Worm (Caenorhabditis elegans) whole organism, L1 larva: ENCODE data around the gene cox-5A.

Experiments
- C04F5.9 ChIP-seq: sonication (generic microtip); optimal IDR thresholded peaks from 2 replicates; lab custom pipeline; 2016; ENCODE audit warnings: missing genetic modification characterization, missing compliant biosample characterization
- C16A3.4 ChIP-seq: fragments of 150-350 bp; optimal IDR thresholded peaks from 2 replicates; lab custom pipeline; 2014; ENCODE audit warnings: missing biosample characterization, missing genetic modification characterization
- F16B12.6 ChIP-seq: fragments of 150-350 bp; optimal IDR thresholded peaks from 2 replicates; lab custom pipeline; 2014; ENCODE audit warnings: missing biosample characterization, missing genetic modification characterization
- blmp-1 ChIP-seq: fragments of 150-350 bp; optimal IDR thresholded peaks from 2 replicates; lab custom pipeline; 2014; ENCODE audit warnings: missing biosample characterization, missing genetic modification characterization
- ceh-63 ChIP-seq: fragments of 200-800 bp; sonication (Bioruptor generic); optimal IDR thresholded peaks from 2 replicates; lab custom pipeline; 2018; ENCODE audit warnings: mild to moderate bottlenecking, missing genetic modification characterization, missing compliant biosample characterization
- ceh-90 ChIP-seq: sonication (generic microtip); optimal IDR thresholded peaks from 2 replicates; lab custom pipeline; 2016; ENCODE audit warnings: missing genetic modification characterization, missing compliant biosample characterization
- dpl-1 ChIP-seq, 3 experiments: fragments of 150-350 bp in 2 of 3; sonication (generic microtip) in 1 of 3; optimal IDR thresholded peaks; 2 replicates each; lab custom pipeline; 2014 to 2017; ENCODE audit warnings: missing biosample characterization in 3 of 3, missing genetic modification characterization in 3 of 3, missing genetic modification reagents in 3 of 3
- dsc-1 ChIP-seq: sonication (generic microtip); optimal IDR thresholded peaks from 2 replicates; lab custom pipeline; 2016; ENCODE audit warnings: mild to moderate bottlenecking, missing genetic modification characterization, missing compliant biosample characterization
- efl-1 ChIP-seq, 4 experiments: fragments of 150-350 bp; optimal IDR thresholded peaks in 3 of 4; peaks in 1 of 4; 1 replicate in 1 of 4; 2 replicates in 3 of 4; lab custom pipeline; 2014; ENCODE audit warnings: missing biosample characterization in 2 of 4, missing genetic modification characterization in 2 of 4, missing genetic modification reagents in 2 of 4
- egl-13 ChIP-seq: sonication (generic microtip); optimal IDR thresholded peaks from 2 replicates; lab custom pipeline; 2016; ENCODE audit warnings: missing genotype, missing genetic modification reagents, missing genetic modification characterization, missing compliant biosample characterization
- egl-27 ChIP-seq, 2 experiments: fragments of 150-350 bp in 1 of 2; sonication (generic microtip); optimal IDR thresholded peaks; 3 replicates each; lab custom pipeline; 2017 to 2018; ENCODE audit warnings: missing biosample characterization in 2 of 2, missing genetic modification characterization in 2 of 2, missing genetic modification reagents in 2 of 2
- elt-2 ChIP-seq: sonication (generic microtip); optimal IDR thresholded peaks from 2 replicates; lab custom pipeline; 2016; ENCODE audit warnings: missing genetic modification characterization, mild to moderate bottlenecking, inconsistent platforms, missing compliant biosample characterization, missing genetic modification reagents
- elt-3 ChIP-seq, 6 experiments: fragments of 150-350 bp in 1 of 6; sonication (generic microtip); optimal IDR thresholded peaks; 2 replicates each; lab custom pipeline; 2017 to 2018; ENCODE audit warnings: missing biosample characterization in 6 of 6, missing genetic modification characterization in 6 of 6, inconsistent platforms in 1 of 6
- fkh-8 ChIP-seq: sonication (generic microtip); optimal IDR thresholded peaks from 2 replicates; lab custom pipeline; 2016; ENCODE audit warnings: mild to moderate bottlenecking, missing genetic modification characterization, missing compliant biosample characterization
- fos-1 ChIP-seq: fragments of 150-350 bp; optimal IDR thresholded peaks from 2 replicates; lab custom pipeline; 2014; ENCODE audit warnings: missing biosample characterization, missing genetic modification characterization
- grh-1 ChIP-seq: fragments of 200-800 bp; sonication (Bioruptor generic); IDR thresholded peaks from 2 replicates; pipeline ENCODE4 v1.3.6; 2022; ENCODE audit warnings: missing genetic modification reagents, missing genetic modification characterization, missing compliant biosample characterization
- hlh-4 ChIP-seq: sonication (generic microtip); optimal IDR thresholded peaks from 2 replicates; lab custom pipeline; 2016; ENCODE audit warnings: mild to moderate bottlenecking, missing genetic modification characterization, missing compliant biosample characterization
- irx-1 ChIP-seq: sonication (generic microtip); optimal IDR thresholded peaks from 2 replicates; lab custom pipeline; 2016; ENCODE audit warnings: missing genetic modification characterization, missing compliant biosample characterization
- isw-1 ChIP-seq: fragments of 200-800 bp; sonication (Bioruptor generic); IDR thresholded peaks from 2 replicates; pipeline ENCODE4 v1.3.6; 2022; ENCODE audit warnings: missing genetic modification characterization, missing compliant biosample characterization
- jun-1 ChIP-seq: fragments of 150-350 bp; optimal IDR thresholded peaks from 2 replicates; lab custom pipeline; 2014; ENCODE audit warnings: missing biosample characterization, missing genetic modification reagents, missing genetic modification characterization
- lin-13 ChIP-seq: fragments of 150-350 bp; optimal IDR thresholded peaks from 2 replicates; lab custom pipeline; 2014; ENCODE audit warnings: missing biosample characterization, missing genetic modification reagents, missing genetic modification characterization
- lin-14 ChIP-seq: fragments of 200-800 bp; sonication (Bioruptor generic); optimal IDR thresholded peaks from 2 replicates; lab custom pipeline; 2018; ENCODE audit warnings: mild to moderate bottlenecking, missing genetic modification characterization, moderate library complexity, missing compliant biosample characterization
- lin-15B ChIP-seq: fragments of 150-350 bp; sonication (generic microtip); optimal IDR thresholded peaks from 3 replicates; lab custom pipeline; 2014; ENCODE audit warnings: missing biosample characterization, missing genetic modification characterization
- lir-3 ChIP-seq: sonication (generic microtip); optimal IDR thresholded peaks from 2 replicates; lab custom pipeline; 2016; ENCODE audit warnings: mild to moderate bottlenecking, missing genetic modification characterization, moderate library complexity, missing compliant biosample characterization; ENCODE audit not compliant: poor library complexity
- mdl-1 ChIP-seq, 2 experiments: fragments of 150-350 bp; optimal IDR thresholded peaks; 2 replicates each; lab custom pipeline; 2014 to 2017; ENCODE audit warnings: missing biosample characterization in 2 of 2, missing genetic modification characterization in 2 of 2, inconsistent platforms in 1 of 2
- mef-2 ChIP-seq: fragments of 150-350 bp; optimal IDR thresholded peaks from 2 replicates; lab custom pipeline; 2014; ENCODE audit warnings: missing biosample characterization, missing genetic modification characterization
- nhr-237 ChIP-seq: fragments of 150-350 bp; optimal IDR thresholded peaks from 2 replicates; lab custom pipeline; 2014; ENCODE audit warnings: missing biosample characterization, missing genetic modification characterization
- nhr-47 ChIP-seq: sonication (generic microtip); optimal IDR thresholded peaks from 2 replicates; lab custom pipeline; 2016; ENCODE audit warnings: mild to moderate bottlenecking, missing genetic modification characterization, moderate library complexity, missing compliant biosample characterization
- nhr-76 ChIP-seq: sonication (generic microtip); optimal IDR thresholded peaks from 2 replicates; lab custom pipeline; 2017; ENCODE audit warnings: missing biosample characterization, missing genetic modification characterization
- nhr-77 ChIP-seq: fragments of 150-350 bp; optimal IDR thresholded peaks from 2 replicates; lab custom pipeline; 2014; ENCODE audit warnings: missing biosample characterization, missing genetic modification characterization
- pag-3 ChIP-seq: sonication (generic microtip); optimal IDR thresholded peaks from 2 replicates; lab custom pipeline; 2017; ENCODE audit warnings: missing genetic modification characterization, mild to moderate bottlenecking, missing compliant biosample characterization, antibody characterized with exemption, borderline replicate concordance; ENCODE audit not compliant: insufficient read depth
- pax-3 ChIP-seq: fragments of 200-800 bp; sonication (Bioruptor generic); optimal IDR thresholded peaks from 2 replicates; lab custom pipeline; 2018; ENCODE audit warnings: mild to moderate bottlenecking, missing genetic modification characterization, moderate library complexity, missing compliant biosample characterization
- skn-1 ChIP-seq: fragments of 150-350 bp; optimal IDR thresholded peaks from 2 replicates; lab custom pipeline; 2014; ENCODE audit warnings: missing biosample characterization, missing genetic modification characterization
- snu-23 ChIP-seq: sonication (generic microtip); optimal IDR thresholded peaks from 2 replicates; lab custom pipeline; 2016; ENCODE audit warnings: missing genetic modification characterization, missing compliant biosample characterization
- sox-4 ChIP-seq: sonication (generic microtip); optimal IDR thresholded peaks from 2 replicates; lab custom pipeline; 2016; ENCODE audit warnings: missing genetic modification characterization, missing compliant biosample characterization
- sptf-1 ChIP-seq: fragments of 150-350 bp; optimal IDR thresholded peaks from 2 replicates; lab custom pipeline; 2014; ENCODE audit warnings: missing biosample characterization, missing genetic modification characterization
- tbx-2 ChIP-seq: sonication (generic microtip); optimal IDR thresholded peaks from 2 replicates; lab custom pipeline; 2016; ENCODE audit warnings: missing genetic modification characterization, missing compliant biosample characterization
- tlp-1 ChIP-seq: fragments of 150-350 bp; optimal IDR thresholded peaks from 2 replicates; lab custom pipeline; 2014; ENCODE audit warnings: missing biosample characterization, missing genetic modification characterization
- unc-62 ChIP-seq: fragments of 150-350 bp; optimal IDR thresholded peaks from 2 replicates; lab custom pipeline; 2014; ENCODE audit warnings: missing biosample characterization, missing genetic modification reagents, missing genetic modification characterization
- unc-86 ChIP-seq: sonication (generic microtip); optimal IDR thresholded peaks from 2 replicates; lab custom pipeline; 2016; ENCODE audit warnings: missing genetic modification characterization, missing compliant biosample characterization
- unc-98 ChIP-seq: fragments of 200-800 bp; sonication (Bioruptor generic); IDR thresholded peaks from 2 replicates; pipeline ENCODE4 v1.3.6; 2022; ENCODE audit warnings: missing genetic modification characterization, missing compliant biosample characterization
- zip-4 ChIP-seq: fragments of 200-800 bp; sonication (Bioruptor generic); optimal IDR thresholded peaks from 2 replicates; lab custom pipeline; 2018; ENCODE audit warnings: mild to moderate bottlenecking, missing genetic modification characterization, moderate library complexity, missing compliant biosample characterization
- ztf-11 ChIP-seq, 2 experiments: sonication (generic microtip); optimal IDR thresholded peaks; 2 replicates each; lab custom pipeline; 2016 to 2017; ENCODE audit warnings: missing genetic modification characterization in 2 of 2, missing biosample characterization in 1 of 2, missing compliant biosample characterization in 1 of 2

The cox-5A gene

DNA sequence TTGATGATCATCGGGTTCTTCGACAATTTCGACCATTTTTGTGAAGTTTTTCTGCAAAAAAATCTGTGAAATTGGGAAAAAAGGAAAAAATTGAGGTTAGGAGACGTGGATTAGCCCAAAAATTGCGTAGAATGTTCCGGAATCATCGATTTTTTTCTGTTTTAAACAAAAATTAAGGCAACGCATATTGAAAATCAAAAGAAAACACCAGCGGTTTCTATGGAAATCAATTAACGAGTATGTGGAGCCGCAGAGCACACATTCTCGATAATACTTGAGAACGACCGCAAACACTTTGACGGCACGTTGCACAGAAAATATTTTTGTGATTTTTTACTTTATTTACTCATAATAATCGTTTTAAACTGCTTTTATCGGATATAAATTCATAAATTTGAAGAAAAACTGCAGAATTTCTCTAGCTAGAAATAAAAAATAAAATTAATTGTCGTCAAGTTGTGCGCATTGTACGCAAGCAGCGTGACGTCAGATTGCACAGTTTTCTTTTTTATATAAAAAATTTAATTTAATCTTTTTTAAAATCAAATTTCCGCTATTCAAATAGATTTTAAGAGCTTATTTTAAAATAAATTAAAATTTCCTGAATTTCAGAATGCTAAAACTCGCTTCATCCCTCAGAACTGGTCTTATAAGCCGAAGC lies 20.8 kb downstream of the cox-5A start, which contains the start of the genes npp-25 and mrps-10 (continued):
- peak; percentile 1 for TF ChIP-seq tbx-2
- peak; percentile 13 to 51 (median 16) for TF ChIP-seq dpl-1 (GFP tag; optimal IDR thresholded peaks at IDR 0.05; lab: Kevin White, UChicago)
- no peak for TF ChIP-seq pax-3
- peak; percentile 82 for TF ChIP-seq F16B12.6 (tag; lab: Kevin White, UChicago)
- no peak for TF ChIP-seq pag-3
- peak; percentile 53 for TF ChIP-seq nhr-47
- TF ChIP-seq zip-4 (GFP tag; lab: Kevin White, UChicago), result no peak
- no peak for TF ChIP-seq skn-1 (tag; lab: Kevin White, UChicago)
- TF ChIP-seq unc-86, result peak; percentile 7
- peak; percentile 17 for TF ChIP-seq blmp-1 (tag; lab: Kevin White, UChicago)
- TF ChIP-seq tlp-1, result no peak
- no peak for TF ChIP-seq hlh-4 (tag; lab: Kevin White, UChicago)
- no peak for TF ChIP-seq sptf-1 (tag; lab: Kevin White, UChicago)
- TF ChIP-seq mef-2 (tag; lab: Kevin White, UChicago), result no peak
- TF ChIP-seq dsc-1 (tag; lab: Kevin White, UChicago), result peak; percentile 41

DNA sequence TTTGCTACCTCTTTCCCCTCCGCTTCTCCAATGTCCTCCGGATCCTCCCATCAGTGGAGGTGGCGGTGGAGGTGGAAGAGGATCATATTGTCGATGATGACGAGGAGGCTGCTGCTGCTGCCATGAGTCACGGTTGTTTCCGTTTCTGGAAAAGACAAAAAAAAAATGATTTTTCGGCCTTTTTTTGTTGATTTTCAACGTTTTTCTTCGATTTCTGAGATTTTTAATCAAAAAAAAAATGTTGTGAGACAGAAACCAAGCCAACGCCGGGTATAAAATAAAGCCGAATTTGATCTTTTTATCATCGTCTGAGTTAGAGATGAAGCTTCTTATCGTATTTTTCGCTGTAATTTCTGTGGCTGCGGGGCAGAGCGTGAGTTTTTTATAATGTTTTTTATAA lies 24.3 kb downstream of the cox-5A start, which contains the start of gene Y37D8A.19:
Gene Y37D8A.19 (plus strand): TSS at position 301 of the 400 bp plus-strand sequence.
- TF ChIP-seq unc-98 (GFP tag; lab: Robert Waterston, UW) (no peak), lir-3 (no peak), mef-2 (tag; lab: Kevin White, UChicago) (no peak), ceh-63 (GFP tag; lab: Kevin White, UChicago) (no peak), lin-15B (tag; lab: Kevin White, UChicago) (no peak), nhr-77 (tag; lab: Kevin White, UChicago) (no peak), elt-2 (tag; lab: Kevin White, UChicago) (no peak), irx-1 (tag; lab: Kevin White, UChicago) (no peak), jun-1 (tag; lab: Kevin White, UChicago) (no peak), tbx-2 (no peak)

DNA sequence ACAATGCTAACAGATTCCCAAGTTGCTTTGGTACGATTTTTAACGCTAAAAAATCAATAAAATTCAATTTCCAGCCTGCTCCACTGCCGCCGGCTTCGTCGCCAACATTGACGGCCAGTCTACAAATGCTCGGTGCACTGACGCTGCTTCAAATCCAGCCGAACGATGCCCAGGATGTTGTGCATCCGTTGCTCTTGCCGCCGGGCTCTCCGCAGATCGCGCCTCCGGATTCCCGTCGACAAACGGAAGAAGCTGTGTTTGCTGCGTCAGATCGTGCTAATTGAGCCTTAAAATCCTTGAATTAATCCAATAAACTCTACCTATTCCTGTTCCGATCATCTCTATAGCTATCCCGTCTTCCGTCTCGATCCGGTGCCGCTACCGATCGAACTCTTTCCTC lies 25.8 kb downstream of the cox-5A start:
- TF ChIP-seq skn-1 (tag; lab: Kevin White, UChicago), result no peak
- TF ChIP-seq grh-1, result 0 out of 2 replicates have a peak, but pooled peaks have one; percentile 16
- TF ChIP-seq unc-62 (GFP tag; lab: Kevin White, UChicago), result no peak
- no peak for TF ChIP-seq nhr-237 (tag; lab: Kevin White, UChicago)
- no peak for TF ChIP-seq lin-14 (GFP tag; lab: Kevin White, UChicago)
- no peak for TF ChIP-seq efl-1 (optimal IDR thresholded peaks at IDR 0.05; lab: Kevin White, UChicago)
- peak in 1 of 2 experiments; percentile 22 for TF ChIP-seq efl-1 (GFP tag; optimal IDR thresholded peaks at IDR 0.05 in 1 of 2; lab: Kevin White, UChicago)
- no peak for TF ChIP-seq jun-1 (tag; lab: Kevin White, UChicago)

DNA sequence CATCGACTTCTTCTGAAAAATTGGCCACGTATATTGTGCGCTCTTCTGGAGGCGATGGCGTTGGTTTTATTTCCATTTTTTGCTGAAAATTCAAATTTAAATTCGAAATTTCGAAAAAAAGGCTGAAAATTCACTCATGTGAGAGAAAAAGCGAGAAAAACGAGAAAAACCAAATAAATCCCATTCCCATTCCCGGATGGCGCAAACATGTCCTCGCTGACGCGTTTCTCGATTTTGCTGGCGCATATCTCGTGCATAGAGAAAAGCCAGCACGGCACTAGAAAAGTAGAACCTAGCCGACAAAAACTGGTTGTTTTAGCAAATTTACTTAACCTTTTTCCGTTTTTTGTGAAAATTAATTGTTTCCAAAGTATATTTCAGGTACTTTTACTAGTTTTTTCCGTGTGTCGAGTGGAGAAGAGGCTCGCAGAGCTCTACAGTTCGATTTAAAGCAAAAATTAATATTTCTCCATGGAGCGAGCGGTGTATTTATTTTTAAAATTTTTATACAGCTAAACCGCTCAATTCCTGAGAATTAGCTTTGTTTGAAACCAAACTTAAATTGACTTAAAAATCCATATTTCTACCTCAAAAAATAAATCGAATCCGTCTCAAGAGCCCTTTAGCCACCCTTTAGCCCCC lies 26.6 kb downstream of the cox-5A start, which contains the start of gene rbm-7:
Gene rbm-7 (minus strand): TSS at position 82 of the 642 bp plus-strand sequence.
- peak; percentile 4 for TF ChIP-seq ceh-90 (tag; lab: Kevin White, UChicago)
- no peak for TF ChIP-seq pax-3
- peak; percentile 66 for TF ChIP-seq irx-1 (tag; lab: Kevin White, UChicago)
- TF ChIP-seq lin-13, result peak; percentile 60
- TF ChIP-seq unc-62 (GFP tag; lab: Kevin White, UChicago), result no peak
- peak; percentile 56 for TF ChIP-seq jun-1 (tag; lab: Kevin White, UChicago)
- peak; percentile 52 for TF ChIP-seq C16A3.4 (tag; lab: Kevin White, UChicago)
- peak; percentile 26 for TF ChIP-seq C04F5.9 (tag; lab: Kevin White, UChicago)
- no peak for TF ChIP-seq pag-3
- peak; percentile 26 for TF ChIP-seq nhr-76 (tag; lab: Kevin White, UChicago)
- TF ChIP-seq unc-98 (GFP tag; lab: Robert Waterston, UW), result no peak
- TF ChIP-seq elt-2 (tag; lab: Kevin White, UChicago), result peak; percentile 24
- peak; percentile 81 for TF ChIP-seq snu-23
- peak; percentile 71 for TF ChIP-seq dsc-1 (tag; lab: Kevin White, UChicago)
- TF ChIP-seq egl-27 (tag; optimal IDR thresholded peaks at IDR 0.05; lab: Kevin White, UChicago), result no peak
- peak; percentile 41 for TF ChIP-seq fkh-8 (tag; lab: Kevin White, UChicago)
- TF ChIP-seq isw-1 (GFP tag; lab: Robert Waterston, UW), result peak; percentile 69
- no peak for TF ChIP-seq egl-13 (tag; lab: Kevin White, UChicago)
- TF ChIP-seq sox-4 (tag; lab: Kevin White, UChicago), result no peak
- peak in 2 of 6 experiments; percentile 17 to 38 for TF ChIP-seq elt-3 (tag; optimal IDR thresholded peaks at IDR 0.05; lab: Kevin White, UChicago)
- TF ChIP-seq tbx-2, result peak; percentile 79
- peak; percentile 36 for TF ChIP-seq fos-1
- TF ChIP-seq ztf-11 (tag; optimal IDR thresholded peaks at IDR 0.05; lab: Kevin White, UChicago), result peak in 1 of 2 experiments; percentile 21
- TF ChIP-seq mdl-1 (tag; optimal IDR thresholded peaks at IDR 0.05; lab: Kevin White, UChicago), result peak in 1 of 2 experiments; percentile 59
